Worm (Caenorhabditis elegans) whole organism, L1 larva: ENCODE data around the gene F56A11.4.

Source experiments
- efl-1 ChIP-seq, 4 experiments: fragments of 150-350 bp; optimal IDR thresholded peaks in 3 of 4; peaks in 1 of 4; 1 replicate in 1 of 4; 2 replicates in 3 of 4; lab custom pipeline; 2014; ENCODE audit warnings: missing biosample characterization in 2 of 4, missing genetic modification characterization in 2 of 4, missing genetic modification reagents in 2 of 4
- grh-1 ChIP-seq: fragments of 200-800 bp; sonication (Bioruptor generic); IDR thresholded peaks from 2 replicates; pipeline ENCODE4 v1.3.6; 2022; ENCODE audit warnings: missing genetic modification reagents, missing genetic modification characterization, missing compliant biosample characterization
- jun-1 ChIP-seq: fragments of 150-350 bp; optimal IDR thresholded peaks from 2 replicates; lab custom pipeline; 2014; ENCODE audit warnings: missing biosample characterization, missing genetic modification reagents, missing genetic modification characterization
- nhr-12 ChIP-seq: sonication (generic microtip); optimal IDR thresholded peaks from 2 replicates; lab custom pipeline; 2017; ENCODE audit warnings: missing biosample characterization, missing genetic modification characterization
- nhr-77 ChIP-seq: fragments of 150-350 bp; optimal IDR thresholded peaks from 2 replicates; lab custom pipeline; 2014; ENCODE audit warnings: missing biosample characterization, missing genetic modification characterization
- pag-3 ChIP-seq: sonication (generic microtip); optimal IDR thresholded peaks from 2 replicates; lab custom pipeline; 2017; ENCODE audit warnings: missing genetic modification characterization, mild to moderate bottlenecking, missing compliant biosample characterization, antibody characterized with exemption, borderline replicate concordance; ENCODE audit not compliant: insufficient read depth

DNA sequence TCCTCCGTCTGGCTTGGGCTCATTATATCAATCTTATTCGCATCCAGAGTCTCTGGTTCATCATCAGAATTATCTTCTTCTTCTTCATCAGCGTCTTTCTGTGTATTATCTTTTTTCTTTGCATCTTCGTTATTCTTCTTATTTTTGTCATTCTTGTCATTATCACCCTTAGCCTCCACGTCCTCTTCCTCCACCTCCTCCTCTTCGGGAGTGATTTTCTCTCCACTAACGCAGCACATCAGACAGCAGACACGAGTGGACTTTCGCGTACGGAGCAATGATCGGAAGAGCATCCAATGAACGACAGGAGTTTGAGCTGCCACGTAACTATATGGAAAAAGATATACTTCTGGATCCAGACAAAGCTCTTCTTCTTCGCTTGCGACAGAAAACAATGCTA is 35.9 kb downstream of the F56A11.4 start:
- TF ChIP-seq pag-3 (tag; lab: Kevin White, UChicago) (no peak), nhr-77 (tag; lab: Kevin White, UChicago) (no peak), efl-1 (optimal IDR thresholded peaks at IDR 0.05; lab: Kevin White, UChicago) (no peak), efl-1 (GFP tag; optimal IDR thresholded peaks at IDR 0.05 in 1 of 2; lab: Kevin White, UChicago) (peak in 1 of 2 experiments; percentile 56), nhr-12 (tag; lab: Kevin White, UChicago) (no peak), grh-1 (no peak), jun-1 (no peak)
